Worm (Caenorhabditis elegans) whole organism, young adult: ENCODE measurements around the gene ZK666.15.

ENCODE experiments used
- B0035.1 ChIP-seq: sonication (generic microtip); optimal IDR thresholded peaks from 2 replicates; lab custom pipeline; 2016; ENCODE audit warnings: missing genetic modification characterization, mild to moderate bottlenecking, missing compliant biosample characterization, missing genotype, missing genetic modification reagents
- B0261.1 ChIP-seq: sonication (generic microtip); optimal IDR thresholded peaks from 2 replicates; lab custom pipeline; 2016; ENCODE audit warnings: mild to moderate bottlenecking, missing genetic modification characterization, moderate library complexity, missing compliant biosample characterization
- C17E4.6 ChIP-seq: fragments of 200-800 bp; sonication (Bioruptor generic); IDR thresholded peaks from 2 replicates; pipeline ENCODE4 v1.3.6; 2022; ENCODE audit warnings: missing genetic modification reagents, missing genetic modification characterization, missing compliant biosample characterization
- F10E7.11 ChIP-seq: sonication (generic microtip); optimal IDR thresholded peaks from 2 replicates; lab custom pipeline; 2017; ENCODE audit warnings: mild to moderate bottlenecking, missing genetic modification characterization, moderate library complexity, missing compliant biosample characterization
- F23B12.7 ChIP-seq: sonication (generic microtip); optimal IDR thresholded peaks from 2 replicates; lab custom pipeline; 2017; ENCODE audit warnings: missing genetic modification characterization, mild to moderate bottlenecking, missing compliant biosample characterization, antibody characterized with exemption, moderate library complexity; ENCODE audit not compliant: insufficient read depth
- F39B2.1 ChIP-seq: fragments of 200-800 bp; sonication (Bioruptor generic); IDR thresholded peaks from 2 replicates; pipeline ENCODE4 v1.3.6; 2022; ENCODE audit warnings: missing genetic modification reagents, missing genetic modification characterization, missing compliant biosample characterization
- F55B11.4 ChIP-seq: sonication (generic microtip); optimal IDR thresholded peaks from 2 replicates; lab custom pipeline; 2016; ENCODE audit warnings: missing compliant biosample characterization, missing genetic modification characterization, borderline replicate concordance; ENCODE audit not compliant: insufficient read depth
- F57A8.1 ChIP-seq: fragments of 200-800 bp; sonication (Bioruptor generic); optimal IDR thresholded peaks from 2 replicates; lab custom pipeline; 2018; ENCODE audit warnings: mild to moderate bottlenecking, missing genetic modification characterization, moderate library complexity, missing compliant biosample characterization
- K11D2.4 ChIP-seq: fragments of 200-800 bp; sonication (Bioruptor generic); IDR thresholded peaks from 2 replicates; pipeline ENCODE4 v1.3.6; 2022; ENCODE audit warnings: missing genetic modification reagents, missing genetic modification characterization, missing compliant biosample characterization
- Y53G8AR.9 ChIP-seq: fragments of 200-800 bp; sonication (Bioruptor generic); conservative IDR thresholded peaks from 2 replicates; pipeline ENCODE4 v1.3.6; 2022; ENCODE audit warnings: missing genetic modification reagents, missing genetic modification characterization, missing compliant biosample characterization
- Y56A3A.18 ChIP-seq: fragments of 200-800 bp; sonication (Bioruptor generic); IDR thresholded peaks from 2 replicates; pipeline ENCODE4 v1.3.6; 2022; ENCODE audit warnings: missing genetic modification reagents, missing genetic modification characterization, missing compliant biosample characterization
- Y79H2A.3 ChIP-seq: fragments of 200-800 bp; sonication (Bioruptor generic); conservative IDR thresholded peaks from 2 replicates; pipeline ENCODE4 v1.3.6; 2022; ENCODE audit warnings: missing genetic modification reagents, missing genetic modification characterization, missing compliant biosample characterization
- Y95B8A.8 ChIP-seq: fragments of 200-800 bp; sonication (Bioruptor generic); IDR thresholded peaks from 2 replicates; pipeline ENCODE4 v1.3.6; 2022; ENCODE audit warnings: missing genetic modification reagents, missing genetic modification characterization, missing compliant biosample characterization
- akir-1 ChIP-seq: fragments of 200-800 bp; sonication (Bioruptor generic); optimal IDR thresholded peaks from 2 replicates; lab custom pipeline; 2018; ENCODE audit warnings: mild to moderate bottlenecking, missing genetic modification characterization, moderate library complexity, missing compliant biosample characterization
- atf-7 ChIP-seq: sonication (generic microtip); optimal IDR thresholded peaks from 2 replicates; lab custom pipeline; 2017; ENCODE audit warnings: mild to moderate bottlenecking, missing genetic modification characterization, missing compliant biosample characterization
- attf-6 ChIP-seq: fragments of 200-800 bp; sonication (Bioruptor generic); IDR thresholded peaks from 2 replicates; pipeline ENCODE4 v1.3.6; 2022; ENCODE audit warnings: missing genetic modification reagents, missing genetic modification characterization, missing compliant biosample characterization
- bed-1 ChIP-seq: fragments of 200-800 bp; sonication (Bioruptor generic); IDR thresholded peaks from 2 replicates; pipeline ENCODE4 v1.3.6; 2022; ENCODE audit warnings: missing genetic modification reagents, missing genetic modification characterization, missing compliant biosample characterization
- bed-2 ChIP-seq: fragments of 200-800 bp; sonication (Bioruptor generic); IDR thresholded peaks from 2 replicates; pipeline ENCODE4 v1.3.6; 2022; ENCODE audit warnings: missing genetic modification reagents, missing genetic modification characterization, missing compliant biosample characterization
- ccch-3 ChIP-seq: fragments of 200-800 bp; sonication (Bioruptor generic); optimal IDR thresholded peaks from 2 replicates; lab custom pipeline; 2018; ENCODE audit warnings: mild to moderate bottlenecking, missing genetic modification characterization, missing compliant biosample characterization
- ceh-79 ChIP-seq: sonication (generic microtip); optimal IDR thresholded peaks from 2 replicates; lab custom pipeline; 2017; ENCODE audit warnings: mild to moderate bottlenecking, missing genetic modification characterization, missing compliant biosample characterization
- chd-7 ChIP-seq: sonication (generic microtip); optimal IDR thresholded peaks from 2 replicates; lab custom pipeline; 2016; ENCODE audit warnings: mild to moderate bottlenecking, missing genetic modification characterization, moderate library complexity, missing compliant biosample characterization
- ekl-4 ChIP-seq: fragments of 200-800 bp; sonication (Bioruptor generic); IDR thresholded peaks from 2 replicates; pipeline ENCODE4 v1.3.6; 2022; ENCODE audit warnings: missing genetic modification reagents, missing genetic modification characterization, missing compliant biosample characterization
- ets-4 ChIP-seq: fragments of 200-800 bp; sonication (Bioruptor generic); optimal IDR thresholded peaks from 2 replicates; lab custom pipeline; 2018; ENCODE audit warnings: mild to moderate bottlenecking, missing genetic modification characterization, missing compliant biosample characterization
- gei-17 ChIP-seq: fragments of 200-800 bp; sonication (Bioruptor generic); optimal IDR thresholded peaks from 2 replicates; lab custom pipeline; 2018; ENCODE audit warnings: mild to moderate bottlenecking, missing genetic modification characterization, missing compliant biosample characterization
- hmg-1.2 ChIP-seq: fragments of 200-800 bp; sonication (Bioruptor generic); IDR thresholded peaks from 2 replicates; pipeline ENCODE4 v1.3.6; 2022; ENCODE audit warnings: missing genetic modification reagents, missing genetic modification characterization, missing compliant biosample characterization
- hrde-1 ChIP-seq: sonication (generic microtip); optimal IDR thresholded peaks from 2 replicates; lab custom pipeline; 2016; ENCODE audit warnings: missing genetic modification characterization, mild to moderate bottlenecking, missing compliant biosample characterization, moderate library complexity, missing genotype, missing genetic modification reagents, borderline replicate concordance
- let-526 ChIP-seq: fragments of 200-800 bp; sonication (Bioruptor generic); IDR thresholded peaks from 2 replicates; pipeline ENCODE4 v1.3.6; 2022; ENCODE audit warnings: missing genetic modification reagents, missing genetic modification characterization, missing compliant biosample characterization
- lin-35 ChIP-seq, 3 experiments: fragments of 150-350 bp in 2 of 3; sonication (generic microtip) in 1 of 3; optimal IDR thresholded peaks; 2 replicates each; lab custom pipeline; 2014 to 2018; ENCODE audit warnings: missing biosample characterization in 3 of 3, missing genetic modification characterization in 3 of 3, missing genetic modification reagents in 3 of 3
- lin-40 ChIP-seq: sonication (generic microtip); optimal IDR thresholded peaks from 2 replicates; lab custom pipeline; 2016; ENCODE audit warnings: missing genetic modification characterization, mild to moderate bottlenecking, missing compliant biosample characterization, missing genotype, missing genetic modification reagents
- lir-1 ChIP-seq: fragments of 200-800 bp; sonication (Bioruptor generic); conservative IDR thresholded peaks from 2 replicates; pipeline ENCODE4 v1.3.6; 2022; ENCODE audit warnings: missing genetic modification reagents, missing genetic modification characterization, missing compliant biosample characterization
- madf-10 ChIP-seq: sonication (generic microtip); optimal IDR thresholded peaks from 2 replicates; lab custom pipeline; 2016; ENCODE audit warnings: mild to moderate bottlenecking, missing genetic modification characterization, missing compliant biosample characterization
- madf-3 ChIP-seq: fragments of 200-800 bp; sonication (Bioruptor generic); IDR thresholded peaks from 2 replicates; pipeline ENCODE4 v1.3.6; 2022; ENCODE audit warnings: missing genetic modification reagents, missing genetic modification characterization, missing compliant biosample characterization
- madf-6 ChIP-seq: fragments of 200-800 bp; sonication (Bioruptor generic); IDR thresholded peaks from 2 replicates; pipeline ENCODE4 v1.3.6; 2022; ENCODE audit warnings: missing genetic modification reagents, missing genetic modification characterization, missing compliant biosample characterization
- mes-4 ChIP-seq: sonication (generic microtip); optimal IDR thresholded peaks from 2 replicates; lab custom pipeline; 2016; ENCODE audit warnings: missing genotype, missing genetic modification characterization, missing compliant biosample characterization
- nfya-1 ChIP-seq: sonication (generic microtip); optimal IDR thresholded peaks from 2 replicates; lab custom pipeline; 2017; ENCODE audit warnings: antibody characterized with exemption, missing compliant biosample characterization, missing genetic modification characterization, borderline replicate concordance; ENCODE audit not compliant: insufficient read depth
- nhr-80 ChIP-seq: sonication (generic microtip); optimal IDR thresholded peaks from 2 replicates; lab custom pipeline; 2016; ENCODE audit warnings: missing genetic modification characterization, missing compliant biosample characterization
- pbrm-1 ChIP-seq: fragments of 200-800 bp; sonication (Bioruptor generic); IDR thresholded peaks from 2 replicates; pipeline ENCODE4 v1.3.6; 2022; ENCODE audit warnings: missing genetic modification reagents, missing genetic modification characterization, missing compliant biosample characterization
- repo-1 ChIP-seq: sonication (generic microtip); optimal IDR thresholded peaks from 2 replicates; lab custom pipeline; 2017; ENCODE audit warnings: mild to moderate bottlenecking, missing genetic modification characterization, missing compliant biosample characterization
- rpc-1 ChIP-seq, 2 experiments: fragments of 150-350 bp in 1 of 2; sonication (generic microtip) in 1 of 2; optimal IDR thresholded peaks; 2 replicates each; lab custom pipeline; 2014 to 2018; ENCODE audit warnings: missing biosample characterization in 1 of 2, missing genetic modification characterization in 1 of 2, missing genetic modification reagents in 1 of 2, missing genotype in 1 of 2
- sdz-38 ChIP-seq: sonication (generic microtip); optimal IDR thresholded peaks from 2 replicates; lab custom pipeline; 2016; ENCODE audit warnings: missing genotype, missing genetic modification characterization, missing compliant biosample characterization
- snpc-1.3 ChIP-seq: sonication (generic microtip); optimal IDR thresholded peaks from 2 replicates; lab custom pipeline; 2017; ENCODE audit warnings: missing genetic modification characterization, mild to moderate bottlenecking, missing compliant biosample characterization, antibody characterized with exemption, moderate library complexity, missing genotype, missing genetic modification reagents; ENCODE audit not compliant: insufficient read depth
- sptf-2 ChIP-seq: fragments of 200-800 bp; sonication (Bioruptor generic); optimal IDR thresholded peaks from 2 replicates; lab custom pipeline; 2018; ENCODE audit warnings: mild to moderate bottlenecking, missing genetic modification characterization, missing compliant biosample characterization
- tbp1 ChIP-seq: fragments of 200-800 bp; sonication (Bioruptor generic); optimal IDR thresholded peaks from 2 replicates; lab custom pipeline; 2018; ENCODE audit warnings: mild to moderate bottlenecking, missing genetic modification characterization, missing compliant biosample characterization
- tbx-9 ChIP-seq: sonication (generic microtip); optimal IDR thresholded peaks from 2 replicates; lab custom pipeline; 2016; ENCODE audit warnings: borderline replicate concordance, missing genetic modification characterization, inconsistent platforms, missing compliant biosample characterization
- unc-130 ChIP-seq: sonication (generic microtip); optimal IDR thresholded peaks from 2 replicates; lab custom pipeline; 2016; ENCODE audit warnings: missing genetic modification reagents, missing genetic modification characterization, missing compliant biosample characterization
- ztf-18 ChIP-seq: sonication (generic microtip); optimal IDR thresholded peaks from 2 replicates; lab custom pipeline; 2016; ENCODE audit warnings: missing genotype, mild to moderate bottlenecking, missing genetic modification characterization, missing compliant biosample characterization

ZK666.15 gene

DNA sequence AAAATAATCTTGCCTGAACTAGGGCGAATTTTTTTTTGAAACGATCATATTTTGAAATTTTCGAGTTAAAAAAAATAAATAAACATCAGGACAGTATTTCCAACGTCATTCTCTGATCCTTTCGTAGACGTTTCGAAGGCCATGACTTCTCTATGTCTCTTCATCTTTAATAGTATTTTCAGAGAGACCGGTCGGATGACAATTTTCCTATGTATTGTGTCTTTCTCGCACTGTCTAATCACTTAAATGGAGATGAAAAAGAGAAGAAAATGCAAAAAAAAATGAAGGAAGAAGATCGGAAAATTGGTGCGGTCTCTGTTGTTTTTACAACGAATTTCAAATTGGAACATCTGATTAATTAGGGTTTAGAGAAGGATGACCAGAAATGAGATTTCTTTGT is 38.3 kb downstream of the ZK666.15 start:
- TF ChIP-seq sdz-38 (tag; lab: Kevin White, UChicago) (no peak), hrde-1 (tag; lab: Kevin White, UChicago) (no peak), bed-2 (GFP tag; lab: Robert Waterston, UW) (no peak), nhr-80 (tag; lab: Kevin White, UChicago) (no peak), let-526 (no peak), repo-1 (tag; lab: Kevin White, UChicago) (no peak), Y95B8A.8 (GFP tag; lab: Robert Waterston, UW) (no peak), gei-17 (GFP tag; lab: Kevin White, UChicago) (no peak), rpc-1 (optimal IDR thresholded peaks at IDR 0.05; lab: Kevin White, UChicago) (no peak), rpc-1 (tag; optimal IDR thresholded peaks at IDR 0.05; lab: Kevin White, UChicago) (no peak), lin-35 (GFP tag; optimal IDR thresholded peaks at IDR 0.05; lab: Kevin White, UChicago) (no peak), Y56A3A.18 (GFP tag; lab: Robert Waterston, UW) (no peak), madf-10 (tag; lab: Kevin White, UChicago) (no peak)

DNA sequence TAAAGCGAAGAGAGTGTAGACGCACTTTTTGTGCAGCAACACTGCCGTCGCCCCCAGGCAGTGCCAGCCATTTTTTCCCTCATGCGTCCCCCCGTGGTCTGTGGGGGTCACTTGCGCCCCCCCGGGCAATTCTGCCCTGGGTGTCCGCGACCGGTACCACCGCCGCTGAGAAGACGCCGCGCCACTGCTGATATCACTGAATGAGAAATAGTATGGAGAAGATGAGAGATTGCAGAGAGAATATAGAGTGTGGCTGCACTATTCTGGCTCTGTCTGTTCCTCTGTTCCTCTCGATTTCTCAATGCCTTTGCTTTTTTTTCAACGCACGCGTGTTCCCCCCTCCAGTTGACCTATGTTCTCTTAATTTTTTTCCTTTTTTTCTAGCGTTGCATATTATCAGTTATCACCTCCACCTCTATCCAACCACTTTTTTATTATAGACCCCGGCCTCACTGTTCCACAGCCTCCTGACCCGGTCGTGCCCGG is 40.9 kb downstream of the ZK666.15 start, which contains the start of gene mab-10:
mab-10 (plus strand) TSS at position 436 of the 486 bp plus-strand sequence.
- peak; percentile 72 for TF ChIP-seq hmg-1.2 (GFP tag; lab: Robert Waterston, UW)
- no peak for TF ChIP-seq madf-3 (GFP tag; lab: Robert Waterston, UW)
- TF ChIP-seq tbx-9 (tag; lab: Kevin White, UChicago): no peak
- TF ChIP-seq pbrm-1 (GFP tag; lab: Robert Waterston, UW): no peak
- TF ChIP-seq F10E7.11 (tag; lab: Kevin White, UChicago): no peak
- TF ChIP-seq unc-130 (GFP tag; lab: Kevin White, UChicago): no peak
- no peak for TF ChIP-seq Y53G8AR.9 (GFP tag; lab: Robert Waterston, UW)
- TF ChIP-seq attf-6 (GFP tag; lab: Robert Waterston, UW): no peak
- no peak for TF ChIP-seq snpc-1.3
- TF ChIP-seq F55B11.4 (tag; lab: Kevin White, UChicago): no peak
- TF ChIP-seq K11D2.4: no peak; the same call in 1 of the 2 replicates
- no peak for TF ChIP-seq F57A8.1
- TF ChIP-seq chd-7 (tag; lab: Kevin White, UChicago): peak; percentile 50
- no peak for TF ChIP-seq lir-1
- no peak for TF ChIP-seq madf-6 (GFP tag; lab: Robert Waterston, UW)
- no peak for TF ChIP-seq bed-1 (GFP tag; lab: Robert Waterston, UW)
- no peak for TF ChIP-seq ets-4 (GFP tag; lab: Kevin White, UChicago)
- no peak for TF ChIP-seq sptf-2 (GFP tag; lab: Kevin White, UChicago)
- no peak for TF ChIP-seq B0261.1 (tag; lab: Kevin White, UChicago)
- TF ChIP-seq atf-7 (tag; lab: Kevin White, UChicago): no peak
- no peak for TF ChIP-seq repo-1 (tag; lab: Kevin White, UChicago)
- TF ChIP-seq F23B12.7: no peak
- no peak for TF ChIP-seq ceh-79 (tag; lab: Kevin White, UChicago)
- no peak for TF ChIP-seq ccch-3 (GFP tag; lab: Kevin White, UChicago)
- no peak for TF ChIP-seq Y79H2A.3 (GFP tag; lab: Robert Waterston, UW)
- no peak for TF ChIP-seq F39B2.1 (GFP tag; lab: Robert Waterston, UW)
- TF ChIP-seq madf-10 (tag; lab: Kevin White, UChicago): no peak
- TF ChIP-seq B0035.1 (tag; lab: Kevin White, UChicago): no peak
- no peak for TF ChIP-seq nfya-1 (tag; lab: Kevin White, UChicago)
- TF ChIP-seq tbp1 (GFP tag; lab: Kevin White, UChicago): no peak
- no peak for TF ChIP-seq mes-4 (tag; lab: Kevin White, UChicago)
- TF ChIP-seq akir-1 (GFP tag; lab: Kevin White, UChicago): no peak
- TF ChIP-seq C17E4.6 (GFP tag; lab: Robert Waterston, UW): no peak
- TF ChIP-seq nhr-80 (tag; lab: Kevin White, UChicago): peak; percentile 76
- no peak for TF ChIP-seq Y95B8A.8 (GFP tag; lab: Robert Waterston, UW)
- TF ChIP-seq ekl-4 (GFP tag; lab: Robert Waterston, UW): no peak
- TF ChIP-seq ztf-18: peak; percentile 27
- TF ChIP-seq lin-40 (tag; lab: Kevin White, UChicago): peak; percentile 32
